Worm (Caenorhabditis elegans) whole organism, L2 larva: Measurements from ENCODE around the gene sto-6.

Experiments
- alr-1 ChIP-seq: fragments of 150-350 bp; optimal IDR thresholded peaks from 2 replicates; lab custom pipeline; 2014; ENCODE audit warnings: missing biosample characterization, missing genetic modification characterization
- ama-1 ChIP-seq: fragments of 150-350 bp; optimal IDR thresholded peaks from 2 replicates; lab custom pipeline; 2018; ENCODE audit warnings: inconsistent platforms
- ceh-82 ChIP-seq: fragments of 150-350 bp; optimal IDR thresholded peaks from 2 replicates; lab custom pipeline; 2014; ENCODE audit warnings: missing biosample characterization, missing genetic modification characterization
- nhr-25 ChIP-seq: fragments of 150-350 bp; sonication (generic microtip); optimal IDR thresholded peaks from 3 replicates; lab custom pipeline; 2014; ENCODE audit warnings: missing biosample characterization, missing genetic modification characterization

DNA sequence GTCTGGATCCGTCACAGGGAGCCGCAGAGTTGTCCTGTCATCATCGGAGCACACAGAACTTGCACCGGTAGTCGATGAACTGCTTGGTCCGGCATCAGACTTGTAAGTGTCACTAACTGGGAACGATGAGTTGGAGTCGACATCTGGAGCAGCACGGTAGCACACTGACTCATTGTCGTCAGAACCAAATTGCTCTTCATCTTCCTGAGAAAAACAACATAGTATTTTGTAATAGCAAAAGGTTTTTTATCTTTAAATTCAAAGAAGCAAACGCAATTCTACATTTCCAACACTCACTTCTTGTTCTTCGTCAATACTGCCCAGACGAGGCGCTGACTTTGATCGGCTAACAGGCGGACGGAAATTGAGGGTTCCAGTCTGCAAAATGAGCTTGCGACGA is 41.7 kb upstream of the sto-6 start:
- TF ChIP-seq nhr-25 (tag; lab: Kevin White, UChicago): no peak
- no peak for TF ChIP-seq alr-1
- no peak for TF ChIP-seq ama-1 (lab: Kevin White, UChicago)
- no peak for TF ChIP-seq ceh-82
